Fruit fly (Drosophila melanogaster): ENCODE measurements around the gene side-VII.

Gene side-VII

DNA sequence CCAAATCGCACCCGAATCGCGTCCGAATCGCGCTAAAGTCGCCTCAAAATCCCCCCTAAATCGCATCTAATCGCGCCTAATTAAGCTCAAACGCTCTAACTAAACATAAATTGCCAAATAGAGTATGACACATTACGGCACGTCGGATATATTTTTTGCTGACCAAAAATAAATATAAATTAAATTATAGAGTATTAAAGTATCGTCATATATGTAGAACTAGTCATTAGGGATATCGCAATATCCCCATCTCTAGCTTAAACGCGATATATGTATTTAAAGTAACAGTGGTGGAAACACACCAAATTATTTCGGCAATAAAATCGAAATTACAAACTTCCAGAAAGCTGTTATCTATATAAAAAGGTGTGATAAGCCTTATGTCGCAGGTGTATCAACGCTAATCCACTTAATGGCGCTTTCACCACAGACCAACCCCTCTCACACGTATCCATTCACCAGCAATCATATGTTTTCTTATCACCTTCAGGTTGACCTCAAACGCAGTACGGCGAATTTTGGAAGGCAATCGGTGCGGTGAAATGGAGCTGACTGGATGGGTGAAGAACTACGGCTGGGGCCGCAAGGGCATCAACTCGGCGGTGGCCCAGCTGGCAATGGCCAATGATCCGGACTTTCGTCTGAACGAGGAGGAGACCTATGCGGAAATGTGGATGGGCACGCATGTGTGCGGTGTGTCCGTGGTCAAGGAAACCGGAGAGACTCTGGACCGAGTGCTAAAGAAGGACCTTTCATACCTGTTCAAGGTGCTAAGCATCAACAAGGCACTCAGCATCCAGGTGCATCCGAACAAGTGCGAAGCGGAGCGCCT, 19.8 kb upstream of the side-VII start, which contains the start of gene Mpi:
Gene Mpi, plus strand, starts transcription at position 263 of the 832 bp plus-strand sequence.
- peak; percentile 72 for TF ChIP-seq CG17801 (GFP tag; optimal IDR thresholded peaks at IDR 0.05; ENCODE audit: partially characterized antibody)

DNA sequence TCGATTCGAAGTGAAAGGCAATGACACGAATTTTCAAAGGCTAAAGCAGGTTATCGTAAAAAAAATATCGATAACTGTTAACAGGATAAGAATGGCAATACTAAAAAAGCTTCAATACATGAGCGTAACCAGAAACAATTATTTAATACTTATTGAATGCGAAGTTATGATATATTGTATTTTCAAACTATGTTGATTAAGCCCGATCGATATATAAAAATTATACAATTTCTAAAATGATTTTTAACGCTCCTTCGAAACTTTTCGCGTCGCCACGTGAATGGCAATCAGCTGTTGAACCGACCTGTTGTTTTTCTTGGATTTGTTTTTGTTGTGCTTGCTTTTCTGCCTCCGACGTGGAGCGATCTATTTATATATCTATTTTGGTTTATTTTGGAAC, 16.4 kb upstream of the side-VII start, which contains the start of the genes Alg12 and Rpt3R:
Gene Alg12, plus strand, starts transcription at position 305 of the 400 bp plus-strand sequence.
Gene Rpt3R, minus strand, starts transcription at position 324 of the 400 bp plus-strand sequence.
- TF ChIP-seq CG17801 (GFP tag; optimal IDR thresholded peaks at IDR 0.05; ENCODE audit: partially characterized antibody): no peak

DNA sequence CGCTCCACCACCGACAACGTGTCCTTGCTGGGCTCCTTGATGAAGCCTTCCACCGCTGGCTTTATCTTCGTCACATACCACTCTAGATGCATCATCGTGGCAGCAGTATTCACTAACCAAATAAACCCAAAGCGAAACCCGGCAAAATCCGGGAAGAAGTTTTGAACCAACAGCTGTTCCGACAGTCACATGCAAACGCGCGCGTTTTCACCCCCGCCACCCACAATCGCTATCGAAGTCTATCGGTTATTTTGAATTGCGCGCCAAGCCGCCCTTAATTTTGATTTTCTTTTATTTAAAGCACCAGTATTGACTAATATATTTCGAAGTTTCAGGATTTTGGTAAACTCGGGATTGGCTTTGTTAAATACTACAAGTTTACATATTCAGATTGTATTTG, 14.7 kb upstream of the side-VII start, which contains the start of gene Tti1:
Gene Tti1, minus strand, starts transcription at position 200 of the 400 bp plus-strand sequence.
- TF ChIP-seq CG17801 (GFP tag; optimal IDR thresholded peaks at IDR 0.05; ENCODE audit: partially characterized antibody): no peak

dm6 chr3R:9747900-9748663, 8.3 kb upstream of the side-VII start:
- no peak for TF ChIP-seq CG17801 (GFP tag; optimal IDR thresholded peaks at IDR 0.05; ENCODE audit: partially characterized antibody)

DNA sequence ATGACTTTTGCATAAGTTTGCCTTT, 7.9 kb upstream of the side-VII start, which contains the start of gene PpD3:
Gene PpD3, plus strand, starts transcription at position 1 of the 25 bp plus-strand sequence.
- TF ChIP-seq CG17801 (GFP tag; optimal IDR thresholded peaks at IDR 0.05; ENCODE audit: partially characterized antibody): no peak

DNA sequence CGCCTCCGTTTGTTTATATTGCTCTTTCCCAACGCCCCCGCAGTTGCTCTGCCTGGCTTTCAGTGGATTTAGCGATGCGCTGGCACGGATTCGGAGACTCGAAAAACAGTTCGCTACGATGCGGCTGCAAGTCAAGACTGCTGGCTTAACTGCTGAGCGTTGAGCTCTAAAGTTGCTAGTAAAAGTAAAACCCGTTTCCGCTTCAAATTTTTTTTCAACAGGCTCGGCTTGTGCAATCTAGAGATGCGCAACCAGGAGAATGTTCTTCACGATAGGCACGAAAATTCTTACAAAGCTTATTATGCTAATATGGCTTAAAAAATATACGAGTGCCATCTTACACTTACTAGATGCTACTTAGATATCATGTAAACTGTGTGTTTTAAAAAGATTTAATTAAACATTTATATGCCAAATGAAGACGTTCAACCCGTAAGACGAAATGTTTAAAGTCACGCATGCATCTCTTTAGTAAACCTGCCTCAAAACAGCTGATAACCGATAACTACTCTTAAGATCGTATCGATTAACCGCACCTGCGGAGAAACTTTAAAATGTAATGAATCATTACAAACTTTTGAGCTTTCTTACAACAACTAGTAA, 7.6 kb upstream of the side-VII start, which contains the start of gene CG12948:
Gene CG12948, minus strand, starts transcription at position 473 of the 603 bp plus-strand sequence.
- peak; percentile 80 for TF ChIP-seq CG17801 (GFP tag; optimal IDR thresholded peaks at IDR 0.05; ENCODE audit: partially characterized antibody)

DNA sequence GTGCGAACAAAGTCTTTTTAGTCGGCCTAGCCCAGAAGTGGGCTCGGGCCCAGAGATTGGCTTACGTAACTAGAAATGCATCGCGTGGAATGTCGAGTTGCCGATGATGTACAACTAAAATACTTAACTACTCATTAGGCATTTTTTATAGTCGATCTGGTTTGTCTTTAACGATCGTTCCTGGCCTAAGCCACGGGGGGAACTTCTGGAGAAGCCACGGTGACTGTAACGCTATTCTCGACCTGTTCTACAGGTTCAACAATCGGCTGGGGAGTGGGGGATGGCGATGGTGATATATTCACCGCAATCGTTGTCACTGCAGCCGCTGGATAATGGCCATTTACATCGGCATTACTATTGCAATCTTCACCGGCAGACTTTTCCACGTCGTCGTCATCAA, 6.5 kb upstream of the side-VII start, which contains the start of gene CG34409:
Gene CG34409, minus strand, starts transcription at position 101 of the 400 bp plus-strand sequence.
- TF ChIP-seq CG17801 (GFP tag; optimal IDR thresholded peaks at IDR 0.05; ENCODE audit: partially characterized antibody): no peak

DNA sequence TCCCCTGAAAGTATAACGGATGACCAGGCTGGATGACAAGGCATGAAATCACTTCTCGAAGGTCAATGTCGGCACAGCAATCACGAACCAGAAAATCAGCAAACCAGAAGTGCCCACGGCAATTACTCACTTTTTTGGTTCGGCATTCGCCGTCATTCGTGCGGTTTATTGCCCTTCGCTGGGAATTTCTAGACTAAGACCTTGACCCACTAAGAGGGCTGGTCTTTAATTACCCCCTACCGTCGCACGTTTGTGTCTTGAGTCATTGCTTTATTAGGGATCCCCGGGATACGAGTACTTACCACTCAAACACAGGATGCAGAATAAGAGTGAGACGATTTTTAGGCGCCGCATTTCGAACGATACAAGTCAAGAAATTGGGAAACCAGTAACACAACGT, 5.7 kb upstream of the side-VII start:
- no peak for TF ChIP-seq CG17801 (GFP tag; optimal IDR thresholded peaks at IDR 0.05; ENCODE audit: partially characterized antibody)

- no peak for TF ChIP-seq CG17801 (GFP tag; optimal IDR thresholded peaks at IDR 0.05; ENCODE audit: partially characterized antibody)
These were observed 4.2 kb upstream of the side-VII start for dm6 chr3R:9743995-9744394.

DNA sequence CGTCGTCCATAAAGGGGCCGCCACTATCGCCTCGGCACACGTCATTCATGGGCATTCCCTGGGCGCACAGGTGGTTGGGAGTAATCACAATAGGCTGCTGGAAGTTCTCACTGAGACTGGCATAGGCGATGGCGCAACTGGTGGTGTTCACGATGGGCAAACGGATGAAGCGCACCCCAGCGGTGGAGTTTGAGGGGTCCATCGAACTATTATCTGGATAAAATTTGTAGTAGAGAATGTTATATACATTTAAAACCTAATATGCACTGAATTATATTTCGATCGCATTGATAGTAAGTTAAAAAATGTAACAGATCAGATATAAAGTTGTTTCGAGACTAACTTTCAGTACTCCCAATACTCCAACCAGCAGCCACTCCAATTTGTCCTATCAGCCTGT, 3.4 kb upstream of the side-VII start, which contains the start of gene CG31415:
Gene CG31415, plus strand, starts transcription at position 301 of the 400 bp plus-strand sequence.
- TF ChIP-seq CG17801 (GFP tag; optimal IDR thresholded peaks at IDR 0.05; ENCODE audit: partially characterized antibody): no peak

- TF ChIP-seq CG17801 (GFP tag; optimal IDR thresholded peaks at IDR 0.05; ENCODE audit: partially characterized antibody): peak; percentile 20
These were observed 934 bp upstream of the side-VII start, which contains the start of gene Pnn for dm6 chr3R:9740713-9741112. Gene Pnn, plus strand, starts transcription at chr3R:9740899.

- TF ChIP-seq CG17801 (GFP tag; optimal IDR thresholded peaks at IDR 0.05; ENCODE audit: partially characterized antibody): no peak
These were observed 4.6 kb downstream of the side-VII start for dm6 chr3R:9735151-9735550.

- TF ChIP-seq CG17801 (GFP tag; optimal IDR thresholded peaks at IDR 0.05; ENCODE audit: partially characterized antibody): no peak
These were observed 6.6 kb downstream of the side-VII start, which contains the start of gene alphaTub85E for dm6 chr3R:9733150-9733549. Gene alphaTub85E, minus strand, starts transcription at chr3R:9733250.

DNA sequence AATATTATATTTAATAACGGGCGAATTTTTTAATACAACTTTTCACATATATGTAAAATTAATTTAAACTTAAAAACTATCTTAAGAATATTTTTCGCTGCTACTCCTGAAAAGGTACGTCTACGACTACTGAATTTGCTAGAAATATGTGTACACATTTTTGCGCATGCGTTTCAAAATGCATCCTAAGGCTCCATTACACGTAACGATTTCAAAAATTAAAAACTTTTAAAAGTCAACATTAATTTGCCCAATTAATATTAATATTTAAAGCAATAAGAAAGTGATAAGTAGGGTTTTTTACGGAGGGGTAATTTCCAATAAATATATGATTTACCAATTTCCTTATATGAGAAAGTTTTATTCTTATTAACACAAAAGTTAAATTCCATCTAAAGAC, 9.0 kb downstream of the side-VII start, which contains the start of gene FoxP:
Gene FoxP, minus strand, starts transcription at position 89 of the 400 bp plus-strand sequence.
- no peak for TF ChIP-seq CG17801 (GFP tag; optimal IDR thresholded peaks at IDR 0.05; ENCODE audit: partially characterized antibody)

All from ovary, adult (tissue).